Worm (Caenorhabditis elegans) whole organism, late embryonic: ENCODE results near the gene patr-1.

ENCODE experiments used
- ama-1 ChIP-seq: fragments of 150-350 bp; optimal IDR thresholded peaks from 2 replicates; lab custom pipeline; 2014
- ceh-9 ChIP-seq: sonication (generic microtip); optimal IDR thresholded peaks from 2 replicates; lab custom pipeline; 2016; ENCODE audit warnings: mild to moderate bottlenecking, missing genetic modification characterization, inconsistent platforms, missing compliant biosample characterization
- elt-2 ChIP-seq: sonication (generic microtip); optimal IDR thresholded peaks from 2 replicates; lab custom pipeline; 2016; ENCODE audit warnings: missing genetic modification reagents, missing genetic modification characterization, missing compliant biosample characterization

ce11 chrII:11823566-11824308, 46.0 kb upstream of the patr-1 start, which contains the start of gene Y6D1A.1:
- no peak for TF ChIP-seq ceh-9
- TF ChIP-seq elt-2 (tag; lab: Kevin White, UChicago): no peak
- no peak for TF ChIP-seq ama-1 (lab: Kevin White, UChicago)
